Fruit fly (Drosophila melanogaster) whole organism, embryonic: ENCODE results near the gene Vdup1.

Source experiments
- CG10543 ChIP-seq: fragments of 200-800 bp; sonication (Bioruptor generic); optimal IDR thresholded peaks from 3 replicates; lab custom pipeline; 2017; ENCODE audit warnings: missing biosample characterization, mild to moderate bottlenecking, missing genetic modification characterization, moderate library complexity
- CG11560 ChIP-seq: fragments of 200-800 bp; sonication (Bioruptor generic); IDR thresholded peaks from 3 replicates; pipeline ENCODE4 v1.3.6; 2022; ENCODE audit warnings: missing biosample characterization, missing genetic modification characterization
- CG11695 ChIP-seq: fragments of 200-800 bp; sonication (Bioruptor generic); IDR thresholded peaks from 3 replicates; pipeline ENCODE4 v1.3.6; 2022; ENCODE audit warnings: missing biosample characterization, missing genetic modification characterization
- CG12104 ChIP-seq: fragments of 200-800 bp; sonication (Bioruptor generic); optimal IDR thresholded peaks from 3 replicates; lab custom pipeline; 2016; ENCODE audit warnings: missing biosample characterization, missing genetic modification characterization
- CG13775 ChIP-seq: fragments of 200-800 bp; sonication (Bioruptor generic); optimal IDR thresholded peaks from 3 replicates; lab custom pipeline; 2017; ENCODE audit warnings: missing biosample characterization, mild to moderate bottlenecking, missing genetic modification characterization
- CG14860 ChIP-seq: fragments of 200-800 bp; sonication (Bioruptor generic); IDR thresholded peaks from 3 replicates; pipeline ENCODE4 v1.3.6; 2022; ENCODE audit warnings: missing biosample characterization, missing genetic modification characterization; ENCODE audit not compliant: partially characterized antibody
- CG17385 ChIP-seq: fragments of 200-800 bp; sonication (Bioruptor generic); optimal IDR thresholded peaks from 3 replicates; lab custom pipeline; 2018; ENCODE audit warnings: missing biosample characterization, mild to moderate bottlenecking, missing genetic modification characterization
- CG1792 ChIP-seq: fragments of 200-800 bp; sonication (Bioruptor generic); optimal IDR thresholded peaks from 2 replicates; lab custom pipeline; 2016; ENCODE audit warnings: missing biosample characterization, missing genetic modification characterization
- CG2202 ChIP-seq: fragments of 200-800 bp; sonication (Bioruptor generic); optimal IDR thresholded peaks from 2 replicates; lab custom pipeline; 2018; ENCODE audit warnings: missing biosample characterization, mild to moderate bottlenecking, missing genetic modification characterization
- CG31224 ChIP-seq: fragments of 200-800 bp; sonication (Bioruptor generic); IDR thresholded peaks from 2 replicates; pipeline ENCODE4 v1.3.6; 2022; ENCODE audit warnings: missing biosample characterization, missing genetic modification characterization
- CG3163 ChIP-seq: fragments of 200-800 bp; sonication (Bioruptor generic); optimal IDR thresholded peaks from 3 replicates; lab custom pipeline; 2016; ENCODE audit warnings: missing biosample characterization, missing genetic modification characterization
- CG32532 ChIP-seq: fragments of 200-800 bp; sonication (Bioruptor generic); IDR thresholded peaks from 2 replicates; pipeline ENCODE4 v1.3.6; 2022; ENCODE audit warnings: missing biosample characterization, missing genetic modification characterization
- CG34376 ChIP-seq: fragments of 200-800 bp; sonication (Bioruptor generic); optimal IDR thresholded peaks from 2 replicates; lab custom pipeline; 2018; ENCODE audit warnings: missing biosample characterization, mild to moderate bottlenecking, missing genetic modification characterization
- CG3726 ChIP-seq: fragments of 200-800 bp; sonication (Bioruptor generic); IDR thresholded peaks from 3 replicates; pipeline ENCODE4, ENCODE4 v1.3.6; 2022; ENCODE audit warnings: missing biosample characterization, missing genetic modification characterization
- CG3838 ChIP-seq: fragments of 200-800 bp; sonication (Bioruptor generic); optimal IDR thresholded peaks from 3 replicates; lab custom pipeline; 2016; ENCODE audit warnings: missing biosample characterization, missing genetic modification characterization
- CG7963 ChIP-seq: fragments of 200-800 bp; sonication (Bioruptor generic); IDR thresholded peaks from 3 replicates; pipeline ENCODE4 v1.3.6; 2022; ENCODE audit warnings: missing biosample characterization, missing genetic modification characterization; ENCODE audit not compliant: partially characterized antibody
- CG7987 ChIP-seq: fragments of 200-800 bp; sonication (Bioruptor generic); optimal IDR thresholded peaks from 2 replicates; lab custom pipeline; 2018; ENCODE audit warnings: missing biosample characterization, mild to moderate bottlenecking, missing genetic modification characterization, moderate library complexity
- CG9817 ChIP-seq: fragments of 200-800 bp; sonication (Bioruptor generic); optimal IDR thresholded peaks from 2 replicates; lab custom pipeline; 2018; ENCODE audit warnings: missing biosample characterization, mild to moderate bottlenecking, missing genetic modification characterization, moderate library complexity
- CoRest ChIP-seq: fragments of 200-800 bp; sonication (Bioruptor generic); optimal IDR thresholded peaks from 3 replicates; lab custom pipeline; 2018; ENCODE audit warnings: missing biosample characterization, mild to moderate bottlenecking, missing genetic modification characterization, moderate library complexity
- CrebB ChIP-seq: fragments of 200-800 bp; sonication (Bioruptor generic); optimal IDR thresholded peaks from 3 replicates; lab custom pipeline; 2018; ENCODE audit warnings: missing biosample characterization, mild to moderate bottlenecking, missing genetic modification characterization
- D ChIP-seq, 2 experiments: fragments of 200-800 bp in 1 of 2; fragments of >200 bp in 1 of 2; sonication (Bioruptor generic) in 1 of 2; optimal IDR thresholded peaks; 2 replicates in 1 of 2; 3 replicates in 1 of 2; lab custom pipeline; 2017; ENCODE audit warnings: mild to moderate bottlenecking in 1 of 2, missing biosample characterization in 1 of 2, missing genetic modification characterization in 1 of 2, missing genetic modification reagents in 1 of 2
- Fer3 ChIP-seq: fragments of 200-800 bp; sonication (Bioruptor generic); optimal IDR thresholded peaks from 2 replicates; lab custom pipeline; 2018; ENCODE audit warnings: missing biosample characterization, mild to moderate bottlenecking, missing genetic modification characterization, moderate library complexity
- Gug ChIP-seq: fragments of 200-800 bp; sonication (Bioruptor generic); IDR thresholded peaks from 4 replicates; pipeline ENCODE4 v1.3.6; 2022; ENCODE audit warnings: missing biosample characterization, missing genetic modification characterization
- HLHmδ ChIP-seq: fragments of 200-800 bp; sonication (Bioruptor generic); optimal IDR thresholded peaks from 2 replicates; lab custom pipeline; 2018; ENCODE audit warnings: missing biosample characterization, mild to moderate bottlenecking, missing genetic modification characterization, moderate library complexity
- Hmr ChIP-seq: fragments of 200-800 bp; sonication (Bioruptor generic); optimal IDR thresholded peaks from 3 replicates; lab custom pipeline; 2017; ENCODE audit warnings: mild to moderate bottlenecking, missing biosample characterization, missing genetic modification reagents, missing genetic modification characterization
- Lpt ChIP-seq: fragments of >200 bp; optimal IDR thresholded peaks from 2 replicates; lab custom pipeline; 2018; ENCODE audit warnings: missing biosample characterization, missing genetic modification characterization
- Nf-YB ChIP-seq: fragments of 200-800 bp; sonication (Bioruptor generic); optimal IDR thresholded peaks from 3 replicates; lab custom pipeline; 2019; ENCODE audit warnings: missing biosample characterization, mild to moderate bottlenecking, missing genetic modification characterization, moderate library complexity
- Stat92E ChIP-seq, 3 experiments: fragments of >200 bp in 2 of 3; fragments of 200-800 bp in 1 of 3; sonication (Bioruptor generic) in 1 of 3; optimal IDR thresholded peaks; 2 replicates each; lab custom pipeline; 2017 to 2019; ENCODE audit warnings: missing biosample characterization in 3 of 3, missing genetic modification characterization in 3 of 3, mild to moderate bottlenecking in 1 of 3, moderate library complexity in 1 of 3
- ato ChIP-seq: fragments of 200-800 bp; sonication (Bioruptor generic); IDR thresholded peaks from 2 replicates; pipeline ENCODE4 v1.3.6; 2022; ENCODE audit warnings: missing biosample characterization, missing genetic modification characterization; ENCODE audit not compliant: partially characterized antibody
- cwo ChIP-seq: fragments of 200-800 bp; sonication (Bioruptor generic); optimal IDR thresholded peaks from 3 replicates; lab custom pipeline; 2017; ENCODE audit warnings: missing biosample characterization, missing genetic modification characterization, mild to moderate bottlenecking, moderate library complexity, missing genetic modification reagents
- ftz-f1 ChIP-seq: fragments of 200-800 bp; sonication (Bioruptor generic); optimal IDR thresholded peaks from 2 replicates; lab custom pipeline; 2016; ENCODE audit warnings: missing biosample characterization, missing genetic modification characterization
- gce ChIP-seq: fragments of 200-800 bp; sonication (Bioruptor generic); IDR thresholded peaks from 3 replicates; pipeline ENCODE4 v1.3.6; 2022; ENCODE audit warnings: missing biosample characterization, missing genetic modification characterization
- gcm ChIP-seq: fragments of 200-800 bp; sonication (Bioruptor generic); optimal IDR thresholded peaks from 2 replicates; lab custom pipeline; 2019; ENCODE audit warnings: missing biosample characterization, mild to moderate bottlenecking, missing genetic modification characterization, moderate library complexity
- gcm2 ChIP-seq: fragments of 200-800 bp; sonication (Bioruptor generic); optimal IDR thresholded peaks from 2 replicates; lab custom pipeline; 2016; ENCODE audit warnings: missing biosample characterization, missing genetic modification characterization
- grn ChIP-seq: fragments of 200-800 bp; sonication (Bioruptor generic); optimal IDR thresholded peaks from 3 replicates; lab custom pipeline; 2017; ENCODE audit warnings: missing biosample characterization, missing genetic modification characterization
- gsb ChIP-seq: fragments of 200-800 bp; sonication (Bioruptor generic); IDR thresholded peaks from 2 replicates; pipeline ENCODE4 v1.3.6; 2022; ENCODE audit warnings: missing biosample characterization, missing genetic modification characterization
- kah ChIP-seq: fragments of 200-800 bp; sonication (Bioruptor generic); optimal IDR thresholded peaks from 2 replicates; lab custom pipeline; 2018; ENCODE audit warnings: missing biosample characterization, mild to moderate bottlenecking, missing genetic modification characterization
- nerfin-2 ChIP-seq: fragments of 200-800 bp; sonication (Bioruptor generic); IDR thresholded peaks from 2 replicates; pipeline ENCODE4 v1.3.6; 2022; ENCODE audit warnings: missing biosample characterization, missing genetic modification characterization; ENCODE audit not compliant: partially characterized antibody
- pzg ChIP-seq: fragments of 200-800 bp; sonication (Bioruptor generic); optimal IDR thresholded peaks from 3 replicates; lab custom pipeline; 2018; ENCODE audit warnings: missing biosample characterization, mild to moderate bottlenecking, missing genetic modification characterization, moderate library complexity
- run ChIP-seq: fragments of 200-800 bp; sonication (Bioruptor generic); optimal IDR thresholded peaks from 3 replicates; lab custom pipeline; 2018; ENCODE audit warnings: missing biosample characterization, mild to moderate bottlenecking, missing genetic modification characterization
- sc ChIP-seq, 3 experiments: fragments of >200 bp in 2 of 3; fragments of 200-800 bp in 1 of 3; sonication (Bioruptor generic) in 1 of 3; optimal IDR thresholded peaks; 2 replicates in 2 of 3; 3 replicates in 1 of 3; lab custom pipeline; 2017; ENCODE audit warnings: mild to moderate bottlenecking in 1 of 3, missing biosample characterization in 1 of 3, missing genetic modification characterization in 1 of 3, missing genetic modification reagents in 1 of 3
- shn ChIP-seq: fragments of 200-800 bp; sonication (Bioruptor generic); optimal IDR thresholded peaks from 3 replicates; lab custom pipeline; 2016; ENCODE audit warnings: missing biosample characterization, missing genetic modification characterization
- sqz ChIP-seq: fragments of 200-800 bp; sonication (Bioruptor generic); optimal IDR thresholded peaks from 3 replicates; lab custom pipeline; 2018; ENCODE audit warnings: missing biosample characterization, mild to moderate bottlenecking, missing genetic modification characterization
- sr ChIP-seq: fragments of 200-800 bp; sonication (Bioruptor generic); IDR thresholded peaks from 3 replicates; pipeline ENCODE4 v1.3.6; 2022; ENCODE audit warnings: missing biosample characterization, missing genetic modification characterization
- yki ChIP-seq: fragments of >200 bp; optimal IDR thresholded peaks from 3 replicates; lab custom pipeline; 2018
- zfh1 ChIP-seq: fragments of 200-800 bp; sonication (Bioruptor generic); IDR thresholded peaks from 3 replicates; pipeline ENCODE4 v1.3.6; 2022; ENCODE audit warnings: missing biosample characterization, missing genetic modification characterization

The Vdup1 gene

dm6 chr3L:224004-224951, 45.5 kb upstream of the Vdup1 start (continued):
- no peak for TF ChIP-seq CG1792 (GFP tag; lab: Kevin White, UChicago)
- TF ChIP-seq sr (GFP tag; lab: Robert Waterston, UW), result 0 out of 3 replicates have a peak, but pooled peaks have one; percentile 21
- TF ChIP-seq Nf-YB, result no peak
- TF ChIP-seq CG11560, result no peak
- no peak for TF ChIP-seq CG12104
- TF ChIP-seq CG32532 (GFP tag; lab: Robert Waterston, UW), result peak; percentile 32; the same call in 1 of the 2 replicates
- TF ChIP-seq CG34376 (GFP tag; lab: Kevin White, UChicago), result peak; percentile 64
- 0 out of 3 replicates have a peak, but pooled peaks have one; percentile 11 for TF ChIP-seq CG3726 (GFP tag; lab: Robert Waterston, UW)
- no peak for TF ChIP-seq grn
- TF ChIP-seq run, result no peak
- peak; percentile 1 for TF ChIP-seq CrebB (tag; lab: Kevin White, UChicago)
- peak in 1 of 3 experiments; percentile 10 for TF ChIP-seq Stat92E (GFP tag; optimal IDR thresholded peaks at IDR 0.05; lab: Kevin White, UChicago)
- TF ChIP-seq CG13775 (GFP tag; lab: Kevin White, UChicago), result peak; percentile 29
- TF ChIP-seq zfh1 (GFP tag; lab: Robert Waterston, UW), result peak; percentile 57; the same call in 2 of the 3 replicates
- no peak for TF ChIP-seq CG7963 (GFP tag; lab: Robert Waterston, UW)
- 0 out of 4 replicates have a peak, but pooled peaks have one; percentile 13 for TF ChIP-seq Gug (GFP tag; lab: Robert Waterston, UW)
- peak; percentile 74 for TF ChIP-seq HLHmδ (GFP tag; lab: Kevin White, UChicago)
- TF ChIP-seq CG11695, result peak; percentile 6; the same call in 1 of the 3 replicates
- peak; percentile 43; the same call in 1 of the 2 replicates for TF ChIP-seq gsb (GFP tag; lab: Robert Waterston, UW)
- TF ChIP-seq CG3163 (GFP tag; lab: Kevin White, UChicago), result peak; percentile 20
- no peak for TF ChIP-seq Fer3
- peak; percentile 27; the same call in 1 of the 3 replicates for TF ChIP-seq gce
- TF ChIP-seq gcm2 (GFP tag; lab: Kevin White, UChicago), result no peak
- peak; percentile 48 for TF ChIP-seq ato (GFP tag; lab: Robert Waterston, UW)
- TF ChIP-seq pzg, result peak; percentile 20
- no peak for TF ChIP-seq CG9817 (tag; lab: Kevin White, UChicago)
- peak; percentile 43 for TF ChIP-seq CG7987 (GFP tag; lab: Kevin White, UChicago)
- peak; percentile 36; the same call in 1 of the 2 replicates for TF ChIP-seq CG31224
- TF ChIP-seq yki (lab: Kevin White, UChicago), result no peak
- no peak for TF ChIP-seq shn (GFP tag; lab: Kevin White, UChicago)
- no peak for TF ChIP-seq Lpt
- TF ChIP-seq sqz, result no peak
- no peak for TF ChIP-seq CG14860 (GFP tag; lab: Robert Waterston, UW)
- TF ChIP-seq Hmr (GFP tag; lab: Kevin White, UChicago), result peak; percentile 49
- TF ChIP-seq ftz-f1 (GFP tag; lab: Kevin White, UChicago), result peak; percentile 89
- TF ChIP-seq CG17385, result no peak
- TF ChIP-seq nerfin-2 (GFP tag; lab: Robert Waterston, UW), result 0 out of 2 replicates have a peak, but pooled peaks have one; percentile 29
- no peak for TF ChIP-seq CoRest
- TF ChIP-seq sc (optimal IDR thresholded peaks at IDR 0.05; lab: Kevin White, UChicago), result no peak
- TF ChIP-seq sc (GFP tag; optimal IDR thresholded peaks at IDR 0.05; lab: Kevin White, UChicago), result no peak
- peak; percentile 52 for TF ChIP-seq gcm
- TF ChIP-seq CG2202 (tag; lab: Kevin White, UChicago), result no peak
- no peak for TF ChIP-seq kah (GFP tag; lab: Kevin White, UChicago)
- peak; percentile 95 for TF ChIP-seq D (optimal IDR thresholded peaks at IDR 0.05; lab: Kevin White, UChicago)
- peak; percentile 55 for TF ChIP-seq D (GFP tag; optimal IDR thresholded peaks at IDR 0.05; lab: Kevin White, UChicago)
- TF ChIP-seq CG3838, result peak; percentile 47
- peak; percentile 90 for TF ChIP-seq CG10543 (GFP tag; lab: Kevin White, UChicago)
- TF ChIP-seq cwo (GFP tag; lab: Kevin White, UChicago), result no peak
